Fruit fly (Drosophila melanogaster) whole organism, prepupa: ENCODE measurements around the gene Psf1.

ENCODE experiments used
- Blimp-1 ChIP-seq: fragments of 200-800 bp; sonication (Bioruptor generic); optimal IDR thresholded peaks from 3 replicates; lab custom pipeline; 2017; ENCODE audit warnings: missing biosample characterization, missing genetic modification characterization, mild to moderate bottlenecking, moderate library complexity, missing genetic modification reagents
- CG11294 ChIP-seq: fragments of 200-800 bp; sonication (Bioruptor generic); IDR thresholded peaks from 2 replicates; pipeline ENCODE4 v1.3.6; 2022; ENCODE audit warnings: missing biosample characterization, missing genetic modification characterization
- CG11902 ChIP-seq: fragments of 200-800 bp; sonication (Bioruptor generic); optimal IDR thresholded peaks from 3 replicates; lab custom pipeline; 2016; ENCODE audit warnings: missing biosample characterization, missing genetic modification characterization
- CG15336 ChIP-seq: fragments of 200-800 bp; sonication (Bioruptor generic); IDR thresholded peaks from 2 replicates; pipeline ENCODE4 v1.3.6; 2022; ENCODE audit warnings: missing biosample characterization, missing genetic modification characterization
- CG1621 ChIP-seq: fragments of 200-800 bp; sonication (Bioruptor generic); optimal IDR thresholded peaks from 3 replicates; lab custom pipeline; 2018; ENCODE audit warnings: missing biosample characterization, mild to moderate bottlenecking, missing genetic modification characterization
- CG16779 ChIP-seq: fragments of 200-800 bp; sonication (Bioruptor generic); optimal IDR thresholded peaks from 3 replicates; lab custom pipeline; 2017; ENCODE audit warnings: missing biosample characterization, mild to moderate bottlenecking, missing genetic modification characterization
- CG3032 ChIP-seq: fragments of 200-800 bp; optimal IDR thresholded peaks from 2 replicates; lab custom pipeline; 2019; ENCODE audit warnings: missing biosample characterization, mild to moderate bottlenecking, missing genetic modification characterization, moderate library complexity
- CG31627 ChIP-seq: fragments of 200-800 bp; sonication (Bioruptor generic); optimal IDR thresholded peaks from 3 replicates; lab custom pipeline; 2016; ENCODE audit warnings: missing biosample characterization, missing genetic modification characterization
- CG34406 ChIP-seq: fragments of 200-800 bp; sonication (Bioruptor generic); optimal IDR thresholded peaks from 3 replicates; lab custom pipeline; 2016; ENCODE audit warnings: missing biosample characterization, missing genetic modification characterization
- CG3919 ChIP-seq: fragments of 200-800 bp; sonication (Bioruptor generic); optimal IDR thresholded peaks from 3 replicates; lab custom pipeline; 2016; ENCODE audit warnings: missing biosample characterization, missing genetic modification characterization
- CG4318 ChIP-seq: fragments of 200-800 bp; sonication (Bioruptor generic); optimal IDR thresholded peaks from 3 replicates; lab custom pipeline; 2017; ENCODE audit warnings: missing biosample characterization, mild to moderate bottlenecking, missing genetic modification characterization
- CG6276 ChIP-seq: fragments of 200-800 bp; sonication (Bioruptor generic); optimal IDR thresholded peaks from 2 replicates; lab custom pipeline; 2017; ENCODE audit warnings: missing biosample characterization, mild to moderate bottlenecking, missing genetic modification characterization
- CG6792 ChIP-seq: fragments of 200-800 bp; sonication (Bioruptor generic); optimal IDR thresholded peaks from 3 replicates; lab custom pipeline; 2016; ENCODE audit warnings: missing biosample characterization, missing genetic modification characterization
- CG6808 ChIP-seq: fragments of 200-800 bp; sonication (Bioruptor generic); optimal IDR thresholded peaks from 3 replicates; lab custom pipeline; 2017; ENCODE audit warnings: missing biosample characterization, missing genetic modification characterization, mild to moderate bottlenecking, moderate library complexity, missing genetic modification reagents
- CG6854 ChIP-seq: fragments of 200-800 bp; sonication (Bioruptor generic); optimal IDR thresholded peaks from 2 replicates; lab custom pipeline; 2017; ENCODE audit warnings: missing biosample characterization, mild to moderate bottlenecking, missing genetic modification characterization
- CG8119 ChIP-seq: fragments of 200-800 bp; sonication (Bioruptor generic); IDR thresholded peaks from 3 replicates; pipeline ENCODE4 v1.3.6; 2022; ENCODE audit warnings: missing biosample characterization, missing genetic modification characterization
- CG8319 ChIP-seq: fragments of 200-800 bp; sonication (Bioruptor generic); optimal IDR thresholded peaks from 3 replicates; lab custom pipeline; 2016; ENCODE audit warnings: missing biosample characterization, missing genetic modification characterization
- CG8632 ChIP-seq: fragments of 200-800 bp; sonication (Bioruptor generic); optimal IDR thresholded peaks from 3 replicates; lab custom pipeline; 2016; ENCODE audit warnings: missing biosample characterization, missing genetic modification characterization
- Eip75B ChIP-seq: fragments of 200-800 bp; sonication (Bioruptor generic); optimal IDR thresholded peaks from 3 replicates; lab custom pipeline; 2016; ENCODE audit warnings: missing biosample characterization, missing genetic modification characterization
- Eip93F ChIP-seq: fragments of 200-800 bp; sonication (Bioruptor generic); optimal IDR thresholded peaks from 2 replicates; lab custom pipeline; 2016; ENCODE audit warnings: missing biosample characterization, mild to moderate bottlenecking, missing genetic modification characterization
- Ets21C ChIP-seq: fragments of 200-800 bp; sonication (Bioruptor generic); optimal IDR thresholded peaks from 3 replicates; lab custom pipeline; 2016; ENCODE audit warnings: missing biosample characterization, missing genetic modification characterization
- Ets96B ChIP-seq: fragments of 200-800 bp; optimal IDR thresholded peaks from 2 replicates; lab custom pipeline; 2019; ENCODE audit warnings: missing biosample characterization, mild to moderate bottlenecking, missing genetic modification characterization, moderate library complexity
- Gug ChIP-seq: fragments of 200-800 bp; sonication (Bioruptor generic); IDR thresholded peaks from 2 replicates; pipeline ENCODE4 v1.3.6; 2022; ENCODE audit warnings: missing biosample characterization, missing genetic modification characterization
- Hr38 ChIP-seq: sonication (Bioruptor generic); optimal IDR thresholded peaks from 2 replicates; lab custom pipeline; 2016; ENCODE audit warnings: missing biosample characterization, missing genetic modification characterization
- Hr39 ChIP-seq: fragments of 200-800 bp; sonication (Bioruptor generic); optimal IDR thresholded peaks from 2 replicates; lab custom pipeline; 2016; ENCODE audit warnings: missing biosample characterization, missing genetic modification characterization
- Hr4 ChIP-seq: fragments of 200-800 bp; sonication (Bioruptor generic); optimal IDR thresholded peaks from 3 replicates; lab custom pipeline; 2016; ENCODE audit warnings: missing biosample characterization, missing genetic modification characterization
- Lpt ChIP-seq: fragments of 200-800 bp; sonication (Bioruptor generic); optimal IDR thresholded peaks from 3 replicates; lab custom pipeline; 2016; ENCODE audit warnings: missing biosample characterization, missing genetic modification characterization
- Met ChIP-seq: fragments of 200-800 bp; sonication (Bioruptor generic); optimal IDR thresholded peaks from 3 replicates; lab custom pipeline; 2016; ENCODE audit warnings: missing biosample characterization, missing genetic modification characterization
- OdsH ChIP-seq: fragments of 200-800 bp; sonication (Bioruptor generic); optimal IDR thresholded peaks from 3 replicates; lab custom pipeline; 2016; ENCODE audit warnings: missing biosample characterization, missing genetic modification characterization
- Smox ChIP-seq: fragments of 200-800 bp; sonication (Bioruptor generic); optimal IDR thresholded peaks from 3 replicates; lab custom pipeline; 2016; ENCODE audit warnings: missing biosample characterization, missing genetic modification characterization
- Sox102F ChIP-seq: fragments of 200-800 bp; sonication (Bioruptor generic); optimal IDR thresholded peaks from 2 replicates; lab custom pipeline; 2016; ENCODE audit warnings: missing biosample characterization, mild to moderate bottlenecking, missing genetic modification characterization
- Sox14 ChIP-seq: fragments of 200-800 bp; sonication (Bioruptor generic); optimal IDR thresholded peaks from 3 replicates; lab custom pipeline; 2016; ENCODE audit warnings: missing biosample characterization, missing genetic modification characterization
- Sox15 ChIP-seq: fragments of 200-800 bp; sonication (Bioruptor generic); optimal IDR thresholded peaks from 3 replicates; lab custom pipeline; 2016; ENCODE audit warnings: missing biosample characterization, missing genetic modification characterization
- achi ChIP-seq: fragments of 200-800 bp; sonication (Bioruptor generic); optimal IDR thresholded peaks from 3 replicates; lab custom pipeline; 2016; ENCODE audit warnings: missing biosample characterization, missing genetic modification characterization
- acj6 ChIP-seq: fragments of 200-800 bp; sonication (Bioruptor generic); optimal IDR thresholded peaks from 3 replicates; lab custom pipeline; 2016; ENCODE audit warnings: missing biosample characterization, missing genetic modification characterization
- cyc ChIP-seq: fragments of 200-800 bp; sonication (Bioruptor generic); optimal IDR thresholded peaks from 3 replicates; lab custom pipeline; 2016; ENCODE audit warnings: missing biosample characterization, missing genetic modification characterization
- dac ChIP-seq: fragments of 200-800 bp; sonication (Bioruptor generic); optimal IDR thresholded peaks from 2 replicates; lab custom pipeline; 2017; ENCODE audit warnings: missing biosample characterization, mild to moderate bottlenecking, missing genetic modification characterization
- dsx ChIP-seq: fragments of 200-800 bp; optimal IDR thresholded peaks from 3 replicates; lab custom pipeline; 2019; ENCODE audit warnings: missing biosample characterization, mild to moderate bottlenecking, missing genetic modification characterization, moderate library complexity; ENCODE audit not compliant: poor library complexity, severe bottlenecking
- eg ChIP-seq: fragments of 200-800 bp; sonication (Bioruptor generic); IDR thresholded peaks from 3 replicates; pipeline ENCODE4 v1.3.6; 2022; ENCODE audit warnings: missing biosample characterization, missing genetic modification characterization
- fd59A ChIP-seq: fragments of 200-800 bp; sonication (Bioruptor generic); optimal IDR thresholded peaks from 2 replicates; lab custom pipeline; 2017; ENCODE audit warnings: missing biosample characterization, mild to moderate bottlenecking, missing genetic modification characterization, missing genetic modification reagents
- fd85E ChIP-seq: fragments of 200-800 bp; sonication (Bioruptor generic); optimal IDR thresholded peaks from 3 replicates; lab custom pipeline; 2016; ENCODE audit warnings: missing biosample characterization, missing genetic modification characterization
- fkh ChIP-seq: fragments of 200-800 bp; sonication (Bioruptor generic); optimal IDR thresholded peaks from 3 replicates; lab custom pipeline; 2017; ENCODE audit warnings: missing biosample characterization, mild to moderate bottlenecking, missing genetic modification characterization, moderate library complexity
- lz ChIP-seq: fragments of 200-800 bp; sonication (Bioruptor generic); optimal IDR thresholded peaks from 3 replicates; lab custom pipeline; 2016; ENCODE audit warnings: missing biosample characterization, missing genetic modification characterization
- net ChIP-seq: fragments of 200-800 bp; sonication (Bioruptor generic); optimal IDR thresholded peaks from 3 replicates; lab custom pipeline; 2016; ENCODE audit warnings: missing biosample characterization, missing genetic modification characterization
- salr ChIP-seq, 2 experiments: fragments of 200-800 bp; sonication (Bioruptor generic); optimal IDR thresholded peaks; 3 replicates each; lab custom pipeline; 2016 to 2018; ENCODE audit warnings: missing biosample characterization in 2 of 2, missing genetic modification characterization in 2 of 2, mild to moderate bottlenecking in 1 of 2
- spab ChIP-seq: fragments of 200-800 bp; sonication (Bioruptor generic); optimal IDR thresholded peaks from 2 replicates; lab custom pipeline; 2017; ENCODE audit warnings: missing biosample characterization, mild to moderate bottlenecking, missing genetic modification characterization, missing genetic modification reagents
- svp ChIP-seq: fragments of 200-800 bp; sonication (Bioruptor generic); peaks from one replicate; lab custom pipeline; 2016; ENCODE audit warnings: missing biosample characterization, missing genetic modification characterization
- topi ChIP-seq: fragments of 200-800 bp; sonication (Bioruptor generic); optimal IDR thresholded peaks from 3 replicates; lab custom pipeline; 2016; ENCODE audit warnings: missing biosample characterization, missing genetic modification characterization
- vri ChIP-seq: fragments of 200-800 bp; sonication (Bioruptor generic); optimal IDR thresholded peaks from 3 replicates; lab custom pipeline; 2016; ENCODE audit warnings: missing biosample characterization, mild to moderate bottlenecking, missing genetic modification characterization

Gene Psf1

dm6 chr3L:1265423-1266002 lies 18.0 kb upstream of the Psf1 start:
- TF ChIP-seq Sox102F (GFP tag; lab: Kevin White, UChicago), result no peak
- peak; percentile 14; the same call in 1 of the 2 replicates for TF ChIP-seq CG15336 (GFP tag; lab: Robert Waterston, UW)
- TF ChIP-seq Sox15 (GFP tag; lab: Kevin White, UChicago), result no peak
- TF ChIP-seq fd85E (GFP tag; lab: Kevin White, UChicago), result no peak
- no peak for TF ChIP-seq CG6792
- peak; percentile 16 for TF ChIP-seq CG1621 (tag; lab: Kevin White, UChicago)
- TF ChIP-seq CG8119 (GFP tag; lab: Robert Waterston, UW), result no peak
- TF ChIP-seq Met (GFP tag; lab: Kevin White, UChicago), result no peak
- no peak for TF ChIP-seq CG4318
- TF ChIP-seq vri, result no peak
- no peak for TF ChIP-seq CG11294 (GFP tag; lab: Robert Waterston, UW)
- TF ChIP-seq Ets21C, result no peak
- TF ChIP-seq achi (GFP tag; lab: Kevin White, UChicago), result no peak
- TF ChIP-seq Blimp-1 (GFP tag; lab: Kevin White, UChicago), result peak; percentile 82
- no peak for TF ChIP-seq net (GFP tag; lab: Kevin White, UChicago)
- no peak for TF ChIP-seq Smox (GFP tag; lab: Kevin White, UChicago)
- TF ChIP-seq CG3032, result no peak
- no peak for TF ChIP-seq dac (GFP tag; lab: Kevin White, UChicago)
- no peak for TF ChIP-seq Sox14 (GFP tag; lab: Kevin White, UChicago)
- TF ChIP-seq eg (GFP tag; lab: Robert Waterston, UW), result 0 out of 3 replicates have a peak, but pooled peaks have one; percentile 35
- no peak for TF ChIP-seq cyc
- TF ChIP-seq topi, result no peak
- no peak for TF ChIP-seq Eip93F
- no peak for TF ChIP-seq spab
- TF ChIP-seq CG6854 (GFP tag; lab: Kevin White, UChicago), result peak; percentile 14
- no peak for TF ChIP-seq Hr38 (GFP tag; lab: Kevin White, UChicago)
- no peak for TF ChIP-seq Ets96B (tag; lab: Kevin White, UChicago)
- no peak for TF ChIP-seq CG6808
- no peak for TF ChIP-seq lz (GFP tag; lab: Kevin White, UChicago)
- no peak for TF ChIP-seq CG8319
- TF ChIP-seq, all 60 proteins: peak for 5

- TF ChIP-seq CG11294 (GFP tag; lab: Robert Waterston, UW) (no peak), dsx (GFP tag; lab: Kevin White, UChicago) (no peak), Sox14 (GFP tag; lab: Kevin White, UChicago) (peak; percentile 26), svp (GFP tag; lab: Kevin White, UChicago) (peak; percentile 89), CG8632 (GFP tag; lab: Kevin White, UChicago) (no peak), CG16779 (tag; lab: Kevin White, UChicago) (no peak), salr (GFP tag; optimal IDR thresholded peaks at IDR 0.05; lab: Kevin White, UChicago) (peak in 1 of 2 experiments; percentile 5), Sox15 (GFP tag; lab: Kevin White, UChicago) (peak; percentile 1), Sox102F (GFP tag; lab: Kevin White, UChicago) (peak; percentile 40), Gug (no peak), Hr39 (peak; percentile 45), CG11902 (GFP tag; lab: Kevin White, UChicago) (no peak), CG31627 (GFP tag; lab: Kevin White, UChicago) (peak; percentile 40), CG4318 (no peak), spab (no peak), dac (GFP tag; lab: Kevin White, UChicago) (no peak), Lpt (GFP tag; lab: Kevin White, UChicago) (no peak), vri (peak; percentile 7), Eip93F (no peak), CG15336 (GFP tag; lab: Robert Waterston, UW) (no peak), Hr4 (GFP tag; lab: Kevin White, UChicago) (no peak), CG6276 (GFP tag; lab: Kevin White, UChicago) (no peak), fkh (GFP tag; lab: Kevin White, UChicago) (no peak), Eip75B (GFP tag; lab: Kevin White, UChicago) (peak; percentile 56), Met (GFP tag; lab: Kevin White, UChicago) (peak; percentile 53), CG1621 (tag; lab: Kevin White, UChicago) (no peak), OdsH (GFP tag; lab: Kevin White, UChicago) (peak; percentile 44), CG6854 (GFP tag; lab: Kevin White, UChicago) (no peak), CG34406 (no peak), topi (peak; percentile 72), Smox (GFP tag; lab: Kevin White, UChicago) (peak; percentile 57), CG3919 (GFP tag; lab: Kevin White, UChicago) (peak; percentile 37), CG6808 (no peak), fd59A (GFP tag; lab: Kevin White, UChicago) (no peak), acj6 (GFP tag; lab: Kevin White, UChicago) (peak; percentile 29)
Observed at dm6 chr3L:1264998-1265397, 17.5 kb upstream of the Psf1 start.
